Worm (Caenorhabditis elegans): ENCODE data around the gene srr-7.

The srr-7 gene

DNA sequence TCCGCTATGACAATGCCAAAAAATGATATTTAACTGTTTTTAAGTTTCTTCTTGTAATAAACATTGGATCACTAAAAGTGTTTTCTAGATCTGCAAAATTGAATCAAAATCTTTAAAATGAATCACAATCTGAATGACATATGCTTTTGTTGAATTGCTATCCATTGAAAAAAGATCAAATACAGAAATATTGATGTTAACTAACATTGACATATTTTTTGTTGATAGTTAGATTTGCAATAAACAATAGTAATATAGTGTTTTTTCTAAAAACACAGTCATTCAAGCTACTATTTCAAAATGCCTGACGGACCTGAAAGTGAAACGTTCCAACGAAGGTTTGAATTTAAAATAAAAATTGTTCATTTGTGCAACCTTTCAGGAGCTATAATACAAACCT is 22.6 kb downstream of the srr-7 start, which contains the start of gene T09F5.2:
Gene T09F5.2 (plus strand): TSS at position 301 of the 400 bp plus-strand sequence.
- TF ChIP-seq dmd-8 (GFP tag; IDR thresholded peaks at IDR 0.05), result no peak
- no peak for TF ChIP-seq daf-19 (GFP tag; conservative IDR thresholded peaks at IDR 0.05)
- TF ChIP-seq mdl-1 (tag; optimal IDR thresholded peaks at IDR 0.05), result no peak
- no peak for TF ChIP-seq nhr-25 (tag; optimal IDR thresholded peaks at IDR 0.05; ENCODE audit: borderline replicate concordance, insufficient read depth)
- TF ChIP-seq hlh-11 (tag; optimal IDR thresholded peaks at IDR 0.05), result no peak
- TF ChIP-seq lim-7 (GFP tag; IDR thresholded peaks at IDR 0.05), result no peak
- no peak for TF ChIP-seq arid-1 (GFP tag; conservative IDR thresholded peaks at IDR 0.05)
- no peak for TF ChIP-seq lin-29 (GFP tag; IDR thresholded peaks at IDR 0.05)
- TF ChIP-seq unc-62 (GFP tag; optimal IDR thresholded peaks at IDR 0.05 in 1 of 2), result no peak
- no peak for TF ChIP-seq unc-62 (tag; optimal IDR thresholded peaks at IDR 0.05)
- no peak for TF ChIP-seq F49E8.2 (tag; optimal IDR thresholded peaks at IDR 0.05; ENCODE audit: borderline replicate concordance)
- TF ChIP-seq zip-11 (GFP tag; IDR thresholded peaks at IDR 0.05), result no peak
- TF ChIP-seq ceh-28 (tag; optimal IDR thresholded peaks at IDR 0.05), result no peak
- no peak for TF ChIP-seq lin-39 (tag; optimal IDR thresholded peaks at IDR 0.05)
- no peak for TF ChIP-seq spr-3 (GFP tag; optimal IDR thresholded peaks at IDR 0.05)
- no peak for TF ChIP-seq nhr-41 (GFP tag; IDR thresholded peaks at IDR 0.05)
- TF ChIP-seq ama-1 (optimal IDR thresholded peaks at IDR 0.05), result no peak
- no peak for TF ChIP-seq ceh-32 (tag; optimal IDR thresholded peaks at IDR 0.05; ENCODE audit: poor library complexity)
- TF ChIP-seq nhr-10 (tag; optimal IDR thresholded peaks at IDR 0.05), result no peak
- no peak for TF ChIP-seq pha-4 (GFP tag; IDR thresholded peaks at IDR 0.05)
- TF ChIP-seq pha-4 (tag; optimal IDR thresholded peaks at IDR 0.05), result no peak
- TF ChIP-seq ZK337.2 (GFP tag; IDR thresholded peaks at IDR 0.05), result no peak

DNA sequence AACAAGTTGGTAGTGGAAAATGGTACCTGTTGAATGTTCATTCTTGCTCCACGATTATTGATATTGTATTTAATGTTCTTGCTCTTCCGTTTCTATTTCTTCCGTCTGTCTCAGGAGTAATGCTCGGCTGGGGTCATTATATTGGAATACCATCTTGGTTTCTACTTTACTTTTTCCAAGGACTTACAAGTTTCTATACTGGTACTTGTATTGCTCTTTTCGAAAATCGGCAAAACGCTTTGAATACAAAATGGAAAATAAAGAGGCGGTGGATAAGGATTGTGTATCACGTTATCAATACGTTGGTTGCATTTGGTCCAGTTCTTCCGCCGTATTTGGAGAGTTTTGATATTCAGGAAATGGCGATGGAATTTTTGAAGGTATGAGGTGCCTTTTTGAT is 24.0 kb downstream of the srr-7 start:
- TF ChIP-seq set-16 (GFP tag; IDR thresholded peaks at IDR 0.05) (no peak), dmd-6 (GFP tag; IDR thresholded peaks at IDR 0.05) (no peak), nhr-102 (tag; optimal IDR thresholded peaks at IDR 0.05) (no peak), ceh-82 (tag; optimal IDR thresholded peaks at IDR 0.05) (no peak), unc-62 (GFP tag; optimal IDR thresholded peaks at IDR 0.05 in 1 of 2) (peak in 1 of 2 experiments; percentile 56), unc-62 (tag; optimal IDR thresholded peaks at IDR 0.05) (no peak), nhr-41 (GFP tag; IDR thresholded peaks at IDR 0.05) (no peak), lir-3 (tag; optimal IDR thresholded peaks at IDR 0.05) (no peak), mep-1 (tag; optimal IDR thresholded peaks at IDR 0.05) (no peak), rbr-2 (tag; optimal IDR thresholded peaks at IDR 0.05) (no peak), snpc-1.2 (GFP tag; IDR thresholded peaks at IDR 0.05) (no peak), ceh-20 (GFP tag; IDR thresholded peaks at IDR 0.05) (no peak), ceh-32 (tag; optimal IDR thresholded peaks at IDR 0.05; ENCODE audit: poor library complexity) (no peak), F10B5.3 (tag; optimal IDR thresholded peaks at IDR 0.05) (no peak), dmd-8 (GFP tag; IDR thresholded peaks at IDR 0.05) (no peak), aha-1 (tag) (peak; percentile 49), nhr-11 (tag; optimal IDR thresholded peaks at IDR 0.05) (no peak)

ce11 chrV:15153277-15153676 is 25.2 kb downstream of the srr-7 start, which contains the start of gene srh-55:
Gene srh-55, plus strand, starts transcription at chrV:15153577.
- TF ChIP-seq unc-62 (GFP tag; optimal IDR thresholded peaks at IDR 0.05 in 1 of 2), result peak in 1 of 2 experiments; percentile 77
- TF ChIP-seq unc-62 (tag; optimal IDR thresholded peaks at IDR 0.05), result no peak
- TF ChIP-seq dmd-8 (GFP tag; IDR thresholded peaks at IDR 0.05), result no peak

DNA sequence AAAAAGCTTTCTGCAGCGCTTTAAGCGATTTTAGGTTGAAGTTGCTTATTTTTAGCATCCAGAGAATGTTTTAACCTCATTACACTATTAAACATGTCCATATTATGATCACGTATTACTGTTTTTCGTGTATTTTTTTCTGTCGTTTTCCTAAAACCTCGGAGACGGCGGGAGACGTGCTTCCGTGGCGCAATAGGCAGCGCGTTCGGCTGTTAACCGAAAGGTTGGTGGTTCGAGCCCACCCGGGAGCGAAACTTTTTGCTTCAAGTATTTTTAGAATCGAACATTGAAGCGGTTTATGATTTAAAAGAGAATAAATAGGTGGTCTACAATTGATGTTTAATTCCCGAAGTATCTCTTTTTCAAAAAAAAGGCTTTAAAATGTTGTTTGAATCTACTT is 28.4 kb downstream of the srr-7 start:
- TF ChIP-seq D1046.2 (GFP tag; IDR thresholded peaks at IDR 0.05), result peak; percentile 51; the same call in 1 of the 2 replicates
- peak; percentile 9 for TF ChIP-seq unc-130 (GFP tag; optimal IDR thresholded peaks at IDR 0.05)
- TF ChIP-seq lim-7 (GFP tag; IDR thresholded peaks at IDR 0.05), result 0 out of 2 replicates have a peak, but pooled peaks have one; percentile 68
- TF ChIP-seq F26F4.8 (GFP tag; conservative IDR thresholded peaks at IDR 0.05), result peak; percentile 76; the same call in 1 of the 2 replicates
- no peak for TF ChIP-seq hlh-11 (tag; optimal IDR thresholded peaks at IDR 0.05)

Measured in whole organism, L4 larva.